Fruit fly (Drosophila melanogaster) whole organism, embryonic: ENCODE measurements around the gene CG2611.

Experiments
- ATbp ChIP-seq: fragments of 200-800 bp; sonication (Bioruptor generic); optimal IDR thresholded peaks from 2 replicates; lab custom pipeline; 2017; ENCODE audit warnings: missing biosample characterization, mild to moderate bottlenecking, missing genetic modification characterization, missing genetic modification reagents
- B-H1 ChIP-seq: fragments of 200-800 bp; sonication (Bioruptor generic); IDR thresholded peaks from 3 replicates; pipeline ENCODE4 v1.3.6; 2022; ENCODE audit warnings: missing biosample characterization, missing genetic modification characterization
- CG1024 ChIP-seq: fragments of 200-800 bp; sonication (Bioruptor generic); IDR thresholded peaks from 2 replicates; pipeline ENCODE4 v1.3.6; 2022; ENCODE audit warnings: missing biosample characterization, missing genetic modification characterization
- CG10431 ChIP-seq: fragments of 200-800 bp; sonication (Bioruptor generic); optimal IDR thresholded peaks from 3 replicates; lab custom pipeline; 2018; ENCODE audit warnings: missing biosample characterization, mild to moderate bottlenecking, missing genetic modification characterization
- CG11093 ChIP-seq: fragments of 200-800 bp; sonication (Bioruptor generic); IDR thresholded peaks from 3 replicates; pipeline ENCODE4 v1.3.6; 2022; ENCODE audit warnings: missing biosample characterization, missing genetic modification characterization
- CG11398 ChIP-seq: fragments of 200-800 bp; sonication (Bioruptor generic); optimal IDR thresholded peaks from 2 replicates; lab custom pipeline; 2016; ENCODE audit warnings: missing biosample characterization, missing genetic modification characterization
- CG12299 ChIP-seq: fragments of 200-800 bp; sonication (Bioruptor generic); optimal IDR thresholded peaks from 2 replicates; lab custom pipeline; 2018; ENCODE audit warnings: missing biosample characterization, mild to moderate bottlenecking, missing genetic modification characterization
- CG13894 ChIP-seq: fragments of 200-800 bp; sonication (Bioruptor generic); optimal IDR thresholded peaks from 3 replicates; lab custom pipeline; 2018; ENCODE audit warnings: missing biosample characterization, mild to moderate bottlenecking, missing genetic modification characterization, moderate library complexity
- CG17361 ChIP-seq: fragments of 200-800 bp; sonication (Bioruptor generic); IDR thresholded peaks from 3 replicates; pipeline ENCODE4 v1.3.6; 2022; ENCODE audit warnings: missing biosample characterization, missing genetic modification characterization
- CG18262 ChIP-seq: fragments of 200-800 bp; optimal IDR thresholded peaks from 3 replicates; lab custom pipeline; 2019; ENCODE audit warnings: missing biosample characterization, mild to moderate bottlenecking, missing genetic modification characterization, moderate library complexity
- CG2199 ChIP-seq: fragments of 200-800 bp; sonication (Bioruptor generic); IDR thresholded peaks from 3 replicates; pipeline ENCODE4 v1.3.6; 2022; ENCODE audit warnings: missing biosample characterization, missing genetic modification characterization
- CG3065 ChIP-seq: fragments of 200-800 bp; sonication (Bioruptor generic); optimal IDR thresholded peaks from 2 replicates; lab custom pipeline; 2016; ENCODE audit warnings: missing biosample characterization, missing genetic modification characterization
- CG34422 ChIP-seq: fragments of 200-800 bp; sonication (Bioruptor generic); IDR thresholded peaks from 3 replicates; pipeline ENCODE4 v1.3.6; 2022; ENCODE audit warnings: missing biosample characterization, missing genetic modification characterization
- CG4282 ChIP-seq: fragments of 200-800 bp; sonication (Bioruptor generic); optimal IDR thresholded peaks from 2 replicates; lab custom pipeline; 2016; ENCODE audit warnings: missing biosample characterization, missing genetic modification characterization
- CG4404 ChIP-seq: fragments of 200-800 bp; sonication (Bioruptor generic); IDR thresholded peaks from 2 replicates; pipeline ENCODE4 v1.3.6; 2022; ENCODE audit warnings: missing biosample characterization, missing genetic modification characterization
- CG5245 ChIP-seq: fragments of 200-800 bp; sonication (Bioruptor generic); optimal IDR thresholded peaks from 3 replicates; lab custom pipeline; 2016; ENCODE audit warnings: missing biosample characterization, missing genetic modification characterization
- CG6791 ChIP-seq: fragments of 200-800 bp; sonication (Bioruptor generic); IDR thresholded peaks from 3 replicates; pipeline ENCODE4 v1.3.6; 2022; ENCODE audit warnings: missing biosample characterization, missing genetic modification characterization; ENCODE audit not compliant: partially characterized antibody
- CG8388 ChIP-seq: fragments of 200-800 bp; sonication (Bioruptor generic); optimal IDR thresholded peaks from 2 replicates; lab custom pipeline; 2019; ENCODE audit warnings: missing biosample characterization, mild to moderate bottlenecking, missing genetic modification characterization, moderate library complexity
- CG9817 ChIP-seq: fragments of 200-800 bp; sonication (Bioruptor generic); optimal IDR thresholded peaks from 2 replicates; lab custom pipeline; 2018; ENCODE audit warnings: missing biosample characterization, mild to moderate bottlenecking, missing genetic modification characterization, moderate library complexity
- CHES-1-like ChIP-seq: fragments of 200-800 bp; sonication (Bioruptor generic); optimal IDR thresholded peaks from 2 replicates; lab custom pipeline; 2016; ENCODE audit warnings: missing biosample characterization, missing genetic modification characterization
- CrebB ChIP-seq: fragments of 200-800 bp; sonication (Bioruptor generic); optimal IDR thresholded peaks from 3 replicates; lab custom pipeline; 2018; ENCODE audit warnings: missing biosample characterization, mild to moderate bottlenecking, missing genetic modification characterization
- Dll ChIP-seq: fragments of 200-800 bp; sonication (Bioruptor generic); IDR thresholded peaks from 4 replicates; pipeline ENCODE4 v1.3.6; 2022; ENCODE audit warnings: missing biosample characterization, missing genetic modification characterization; ENCODE audit not compliant: partially characterized antibody
- Drgx ChIP-seq: fragments of 200-800 bp; sonication (Bioruptor generic); IDR thresholded peaks from 2 replicates; pipeline ENCODE4 v1.3.6; 2022; ENCODE audit warnings: missing biosample characterization, missing genetic modification characterization
- GATAe ChIP-seq: fragments of 200-800 bp; sonication (Bioruptor generic); conservative IDR thresholded peaks from 2 replicates; pipeline ENCODE4 v1.3.6; 2022; ENCODE audit warnings: missing biosample characterization, missing genetic modification characterization
- HLHmδ ChIP-seq: fragments of 200-800 bp; sonication (Bioruptor generic); optimal IDR thresholded peaks from 2 replicates; lab custom pipeline; 2018; ENCODE audit warnings: missing biosample characterization, mild to moderate bottlenecking, missing genetic modification characterization, moderate library complexity
- Hand ChIP-seq: fragments of 200-800 bp; sonication (Bioruptor generic); optimal IDR thresholded peaks from 2 replicates; lab custom pipeline; 2017; ENCODE audit warnings: mild to moderate bottlenecking, missing biosample characterization, missing genetic modification reagents, missing genetic modification characterization
- NK7.1 ChIP-seq: fragments of 200-800 bp; sonication (Bioruptor generic); optimal IDR thresholded peaks from 3 replicates; lab custom pipeline; 2016; ENCODE audit warnings: missing biosample characterization, missing genetic modification characterization
- Optix ChIP-seq: fragments of 200-800 bp; sonication (Bioruptor generic); IDR thresholded peaks from 3 replicates; pipeline ENCODE4 v1.3.6; 2022; ENCODE audit warnings: missing biosample characterization, missing genetic modification characterization
- Rfx ChIP-seq: fragments of 200-800 bp; sonication (Bioruptor generic); IDR thresholded peaks from 2 replicates; pipeline ENCODE4 v1.3.6; 2022; ENCODE audit warnings: missing biosample characterization, missing genetic modification characterization
- Taf1 ChIP-seq: fragments of 200-800 bp; sonication (Bioruptor generic); IDR thresholded peaks from 2 replicates; pipeline ENCODE4 v1.3.6; 2022; ENCODE audit warnings: missing biosample characterization, missing genetic modification characterization
- Xrp1 ChIP-seq: fragments of 200-800 bp; sonication (Bioruptor generic); IDR thresholded peaks from 2 replicates; pipeline ENCODE4 v1.3.6; 2022; ENCODE audit warnings: missing biosample characterization, missing genetic modification characterization
- YL-1 ChIP-seq: fragments of 200-800 bp; sonication (Bioruptor generic); optimal IDR thresholded peaks from 3 replicates; lab custom pipeline; 2017; ENCODE audit warnings: missing biosample characterization, mild to moderate bottlenecking, missing genetic modification characterization
- chinmo ChIP-seq: fragments of 200-800 bp; sonication (Bioruptor generic); IDR thresholded peaks from 4 replicates; pipeline ENCODE4 v1.3.6; 2022; ENCODE audit warnings: missing biosample characterization, missing genetic modification characterization; ENCODE audit not compliant: partially characterized antibody
- croc ChIP-seq: fragments of 200-800 bp; sonication (Bioruptor generic); conservative IDR thresholded peaks from 3 replicates; pipeline ENCODE4 v1.3.6; 2022; ENCODE audit warnings: missing biosample characterization, missing genetic modification characterization
- dpn ChIP-seq, 2 experiments: fragments of 200-800 bp; sonication (Bioruptor generic); optimal IDR thresholded peaks; 3 replicates each; lab custom pipeline; 2016; ENCODE audit warnings: missing biosample characterization in 2 of 2, missing genetic modification characterization in 2 of 2
- dysf ChIP-seq: fragments of 200-800 bp; sonication (Bioruptor generic); IDR thresholded peaks from 3 replicates; pipeline ENCODE4 v1.3.6; 2022; ENCODE audit warnings: missing biosample characterization, missing genetic modification characterization
- grn ChIP-seq: fragments of 200-800 bp; sonication (Bioruptor generic); optimal IDR thresholded peaks from 3 replicates; lab custom pipeline; 2017; ENCODE audit warnings: missing biosample characterization, missing genetic modification characterization
- gsb ChIP-seq: fragments of 200-800 bp; sonication (Bioruptor generic); IDR thresholded peaks from 2 replicates; pipeline ENCODE4 v1.3.6; 2022; ENCODE audit warnings: missing biosample characterization, missing genetic modification characterization
- hkb ChIP-seq, 2 experiments: fragments of 200-800 bp in 1 of 2; fragments of >200 bp in 1 of 2; sonication (Bioruptor generic) in 1 of 2; IDR thresholded peaks in 1 of 2; optimal IDR thresholded peaks in 1 of 2; 2 replicates each; pipeline versions ENCODE4 v1.3.6 to Lab custom; 2017 to 2022; ENCODE audit warnings: missing biosample characterization in 1 of 2, missing genetic modification characterization in 1 of 2
- lilli ChIP-seq: fragments of 200-800 bp; sonication (Bioruptor generic); optimal IDR thresholded peaks from 3 replicates; lab custom pipeline; 2016; ENCODE audit warnings: missing biosample characterization, missing genetic modification characterization
- lola ChIP-seq, 3 experiments: fragments of >200 bp in 2 of 3; fragments of 200-800 bp in 1 of 3; sonication (Bioruptor generic) in 1 of 3; optimal IDR thresholded peaks; 2 replicates each; lab custom pipeline; 2017 to 2019; ENCODE audit warnings: missing biosample characterization in 3 of 3, missing genetic modification characterization in 3 of 3, mild to moderate bottlenecking in 1 of 3, moderate library complexity in 1 of 3
- nau ChIP-seq: fragments of 200-800 bp; sonication (Bioruptor generic); optimal IDR thresholded peaks from 3 replicates; lab custom pipeline; 2017; ENCODE audit warnings: missing biosample characterization, mild to moderate bottlenecking, missing genetic modification characterization, missing genetic modification reagents
- nerfin-2 ChIP-seq: fragments of 200-800 bp; sonication (Bioruptor generic); IDR thresholded peaks from 2 replicates; pipeline ENCODE4 v1.3.6; 2022; ENCODE audit warnings: missing biosample characterization, missing genetic modification characterization; ENCODE audit not compliant: partially characterized antibody
- peb ChIP-seq: fragments of 200-800 bp; sonication (Bioruptor generic); IDR thresholded peaks from 2 replicates; pipeline ENCODE4 v1.3.6; 2022; ENCODE audit warnings: missing biosample characterization, missing genetic modification characterization
- pros ChIP-seq: fragments of 200-800 bp; sonication (Bioruptor generic); optimal IDR thresholded peaks from 3 replicates; lab custom pipeline; 2019; ENCODE audit warnings: missing biosample characterization, mild to moderate bottlenecking, missing genetic modification characterization, moderate library complexity
- slbo ChIP-seq: fragments of 200-800 bp; sonication (Bioruptor generic); IDR thresholded peaks from 2 replicates; pipeline ENCODE4 v1.3.6; 2022; ENCODE audit warnings: missing biosample characterization, missing genetic modification characterization
- slou ChIP-seq: fragments of 200-800 bp; sonication (Bioruptor generic); optimal IDR thresholded peaks from 3 replicates; lab custom pipeline; 2016; ENCODE audit warnings: missing biosample characterization, missing genetic modification characterization
- ssp ChIP-seq: fragments of 200-800 bp; sonication (Bioruptor generic); IDR thresholded peaks from 2 replicates; pipeline ENCODE4 v1.3.6; 2022; ENCODE audit warnings: missing biosample characterization, missing genetic modification characterization
- stc ChIP-seq: fragments of 200-800 bp; sonication (Bioruptor generic); IDR thresholded peaks from 2 replicates; pipeline ENCODE4 v1.3.6; 2022; ENCODE audit warnings: missing biosample characterization, missing genetic modification characterization
- tin ChIP-seq: fragments of 200-800 bp; sonication (Bioruptor generic); optimal IDR thresholded peaks from 3 replicates; lab custom pipeline; 2016; ENCODE audit warnings: missing biosample characterization, missing genetic modification characterization
- vnd ChIP-seq: fragments of 200-800 bp; sonication (Bioruptor generic); IDR thresholded peaks from 3 replicates; pipeline ENCODE4 v1.3.6; 2022; ENCODE audit warnings: missing biosample characterization, missing genetic modification characterization; ENCODE audit not compliant: partially characterized antibody

The CG2611 gene

dm6 chr2L:20649891-20650290 lies at the start of gene CG2611 (continued):
- TF ChIP-seq Hand (GFP tag; lab: Kevin White, UChicago): peak; percentile 22
- TF ChIP-seq CG5245 (GFP tag; lab: Kevin White, UChicago): no peak
- TF ChIP-seq tin: peak; percentile 62
- no peak for TF ChIP-seq peb
- TF ChIP-seq CG11398 (GFP tag; lab: Kevin White, UChicago): no peak
- TF ChIP-seq NK7.1: no peak
- no peak for TF ChIP-seq CG12299 (tag; lab: Kevin White, UChicago)
- TF ChIP-seq CG18262: peak; percentile 45
- no peak for TF ChIP-seq Dll (GFP tag; lab: Robert Waterston, UW)
- 0 out of 3 replicates have a peak, but pooled peaks have one; percentile 7 for TF ChIP-seq Optix (GFP tag; lab: Robert Waterston, UW)
- TF ChIP-seq lilli: peak; percentile 74
- TF ChIP-seq lola (GFP tag; optimal IDR thresholded peaks at IDR 0.05; lab: Kevin White, UChicago): peak in 1 of 3 experiments; percentile 35
- no peak for TF ChIP-seq pros (GFP tag; lab: Kevin White, UChicago)
- TF ChIP-seq CG17361 (GFP tag; lab: Robert Waterston, UW): no peak; the same call in 2 of the 3 replicates
- no peak for TF ChIP-seq HLHmδ
- no peak for TF ChIP-seq Taf1 (GFP tag; lab: Robert Waterston, UW)
- TF ChIP-seq chinmo (GFP tag; lab: Robert Waterston, UW): no peak
- no peak for TF ChIP-seq CG3065 (GFP tag; lab: Kevin White, UChicago)
- TF ChIP-seq CG4404 (GFP tag; lab: Robert Waterston, UW): no peak
- no peak for TF ChIP-seq ssp (GFP tag; lab: Robert Waterston, UW)
- TF ChIP-seq CG34422 (GFP tag; lab: Robert Waterston, UW): peak; percentile 75; the same call in 2 of the 3 replicates
- TF ChIP-seq Xrp1 (GFP tag; lab: Robert Waterston, UW): peak; percentile 56
- TF ChIP-seq CG6791 (GFP tag; lab: Robert Waterston, UW): no peak
- no peak for TF ChIP-seq CG13894 (tag; lab: Kevin White, UChicago)
- no peak for TF ChIP-seq CG4282 (GFP tag; lab: Kevin White, UChicago)
- no peak for TF ChIP-seq stc (GFP tag; lab: Robert Waterston, UW)
- TF ChIP-seq Rfx (GFP tag; lab: Robert Waterston, UW): peak; percentile 72
- TF ChIP-seq nerfin-2 (GFP tag; lab: Robert Waterston, UW): no peak
- no peak; the same call in 2 of the 3 replicates for TF ChIP-seq vnd (GFP tag; lab: Robert Waterston, UW)
- TF ChIP-seq CHES-1-like: peak; percentile 65
- peak; percentile 38 to 41 for TF ChIP-seq dpn (GFP tag; optimal IDR thresholded peaks at IDR 0.05; lab: Kevin White, UChicago)
- TF ChIP-seq CG11093: no peak
- no peak for TF ChIP-seq slou
- TF ChIP-seq B-H1 (GFP tag; lab: Robert Waterston, UW): no peak
- TF ChIP-seq nau (GFP tag; lab: Kevin White, UChicago): no peak
- TF ChIP-seq CG2199: no peak
- peak; percentile 76; the same call in 1 of the 2 replicates for TF ChIP-seq slbo (GFP tag; lab: Robert Waterston, UW)
- no peak for TF ChIP-seq croc (GFP tag; lab: Robert Waterston, UW)
- TF ChIP-seq grn (GFP tag; lab: Kevin White, UChicago): no peak
- TF ChIP-seq gsb (GFP tag; lab: Robert Waterston, UW): no peak
- peak; percentile 20 for TF ChIP-seq CG8388 (GFP tag; lab: Kevin White, UChicago)
- peak; percentile 34 for TF ChIP-seq CG9817 (tag; lab: Kevin White, UChicago)
- TF ChIP-seq ATbp (GFP tag; lab: Kevin White, UChicago): no peak
- TF ChIP-seq hkb (optimal IDR thresholded peaks at IDR 0.05; lab: Kevin White, UChicago): no peak
- peak; percentile 47 for TF ChIP-seq hkb (GFP tag; IDR thresholded peaks at IDR 0.05; lab: Robert Waterston, UW)
- no peak for TF ChIP-seq YL-1 (GFP tag; lab: Kevin White, UChicago)
- TF ChIP-seq GATAe (GFP tag; lab: Robert Waterston, UW): peak; percentile 66
- TF ChIP-seq CG1024 (GFP tag; lab: Robert Waterston, UW): no peak
- TF ChIP-seq Drgx (GFP tag; lab: Robert Waterston, UW): no peak
- TF ChIP-seq CG10431 (GFP tag; lab: Kevin White, UChicago): no peak
- TF ChIP-seq CrebB (tag; lab: Kevin White, UChicago): peak; percentile 9
- 0 out of 3 replicates have a peak, but pooled peaks have one; percentile 44 for TF ChIP-seq dysf (GFP tag; lab: Robert Waterston, UW)
